Worm (Caenorhabditis elegans) whole organism, L4 larva: ENCODE measurements around the gene pud-3.
"Not testable (repeated sequence)": the region's sequence is repeated elsewhere in the genome, so short reads cannot be mapped to it uniquely, and the experiment has no call there.

Experiments
- F37D6.2 ChIP-seq: sonication (generic microtip); optimal IDR thresholded peaks from 2 replicates; lab custom pipeline; 2016; ENCODE audit warnings: mild to moderate bottlenecking, missing genetic modification characterization, missing compliant biosample characterization
- ZK546.5 ChIP-seq, 2 experiments: sonication (generic microtip); optimal IDR thresholded peaks; 2 replicates each; lab custom pipeline; 2017; ENCODE audit warnings: missing biosample characterization in 2 of 2, missing genetic modification characterization in 2 of 2
- ama-1 ChIP-seq: fragments of 150-350 bp; optimal IDR thresholded peaks from 2 replicates; lab custom pipeline; 2014; ENCODE audit warnings: inconsistent platforms, mixed read lengths
- ceh-44 ChIP-seq: fragments of 200-800 bp; sonication (Bioruptor generic); IDR thresholded peaks from 2 replicates; pipeline ENCODE4 v1.3.6; 2022; ENCODE audit warnings: missing genetic modification reagents, missing genetic modification characterization, missing compliant biosample characterization
- ceh-82 ChIP-seq: sonication (generic microtip); optimal IDR thresholded peaks from 2 replicates; lab custom pipeline; 2017; ENCODE audit warnings: missing biosample characterization, missing genetic modification characterization
- egl-27 ChIP-seq: sonication (generic microtip); optimal IDR thresholded peaks from 3 replicates; lab custom pipeline; 2017; ENCODE audit warnings: missing biosample characterization, missing genetic modification reagents, missing genetic modification characterization
- jun-1 ChIP-seq: fragments of 150-350 bp; optimal IDR thresholded peaks from 2 replicates; lab custom pipeline; 2014; ENCODE audit warnings: missing biosample characterization, missing genetic modification reagents, missing genetic modification characterization
- lin-1 ChIP-seq: fragments of 200-800 bp; sonication (Bioruptor generic); IDR thresholded peaks from 2 replicates; pipeline ENCODE4 v1.3.6; 2022; ENCODE audit warnings: missing genetic modification reagents, missing genetic modification characterization, missing compliant biosample characterization
- lin-13 ChIP-seq: fragments of 150-350 bp; optimal IDR thresholded peaks from 2 replicates; lab custom pipeline; 2014; ENCODE audit warnings: missing biosample characterization, missing genetic modification reagents, missing genetic modification characterization
- lin-15B ChIP-seq: fragments of 150-350 bp; sonication (generic microtip); optimal IDR thresholded peaks from 3 replicates; lab custom pipeline; 2014; ENCODE audit warnings: missing biosample characterization, missing genetic modification characterization
- mep-1 ChIP-seq: fragments of 150-350 bp; sonication (generic microtip); optimal IDR thresholded peaks from 3 replicates; lab custom pipeline; 2014; ENCODE audit warnings: missing biosample characterization, missing genetic modification characterization
- mxl-3 ChIP-seq: fragments of 200-800 bp; sonication (Bioruptor generic); optimal IDR thresholded peaks from 2 replicates; lab custom pipeline; 2018; ENCODE audit warnings: mild to moderate bottlenecking, missing genetic modification characterization, missing compliant biosample characterization
- unc-62 ChIP-seq, 3 experiments: fragments of 150-350 bp in 1 of 3; sonication (generic microtip); optimal IDR thresholded peaks in 2 of 3; peaks in 1 of 3; 1 replicate in 1 of 3; 2 replicates in 2 of 3; lab custom pipeline; 2014 to 2017; ENCODE audit warnings: missing biosample characterization in 3 of 3, missing genetic modification characterization in 3 of 3, missing genetic modification reagents in 3 of 3, missing genotype in 1 of 3

DNA sequence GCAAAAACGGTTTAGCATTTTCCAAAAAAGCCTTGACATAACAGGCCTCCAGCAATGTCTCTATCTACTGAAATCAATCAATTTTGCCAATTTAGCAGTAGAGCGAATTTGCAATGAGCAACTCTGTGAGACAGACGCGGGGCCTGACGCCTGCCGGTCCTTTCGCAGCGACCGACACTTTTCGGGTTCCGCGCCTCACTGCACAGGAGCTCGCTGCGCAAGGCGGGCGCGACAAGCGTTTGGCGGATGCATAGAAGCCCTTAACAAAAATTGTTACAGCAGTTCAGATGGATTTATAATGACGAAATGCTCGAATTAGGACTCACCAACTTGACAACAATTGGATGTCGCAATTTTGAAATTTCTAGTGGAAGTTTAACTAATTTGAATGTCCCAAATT lies 7.9 kb upstream of the pud-3 start:
- TF ChIP-seq F37D6.2; ZK546.5 (tag; optimal IDR thresholded peaks at IDR 0.05; lab: Kevin White, UChicago); unc-62 (GFP tag; optimal IDR thresholded peaks at IDR 0.05 in 1 of 2; lab: Kevin White, UChicago); unc-62 (tag; optimal IDR thresholded peaks at IDR 0.05; lab: Kevin White, UChicago); ceh-82 (tag; lab: Kevin White, UChicago); ceh-44; lin-13; mep-1 (tag; lab: Kevin White, UChicago); egl-27 (tag; lab: Kevin White, UChicago); lin-15B (tag; lab: Kevin White, UChicago); lin-1 (GFP tag; lab: Robert Waterston, UW); ama-1 (lab: Kevin White, UChicago); jun-1 (tag; lab: Kevin White, UChicago); mxl-3 (GFP tag; lab: Kevin White, UChicago): not testable (repeated sequence)
